Fruit fly (Drosophila melanogaster): ENCODE measurements around the gene mRpL2.
A peak's percentile ranks its signal among the peaks of the same experiment; 100 is the strongest.

The mRpL2 gene

dm6 chr3L:11118627-11119395 lies 1.8 kb upstream of the mRpL2 start (continued):
- TF ChIP-seq ro (GFP tag; IDR thresholded peaks at IDR 0.05) (no peak), CG1529 (GFP tag; optimal IDR thresholded peaks at IDR 0.05) (peak; percentile 72), CG6654 (GFP tag; optimal IDR thresholded peaks at IDR 0.05) (no peak), CG10321 (GFP tag; IDR thresholded peaks at IDR 0.05) (no peak), CG3281 (GFP tag; optimal IDR thresholded peaks at IDR 0.05) (peak; percentile 74), CG11093 (GFP tag; IDR thresholded peaks at IDR 0.05) (no peak; the same call in 2 of the 3 replicates), tin (GFP tag; optimal IDR thresholded peaks at IDR 0.05) (no peak), tna (GFP tag; IDR thresholded peaks at IDR 0.05; ENCODE audit: partially characterized antibody) (no peak), HmgZ (tag; optimal IDR thresholded peaks at IDR 0.05) (peak; percentile 94), Dref (GFP tag; IDR thresholded peaks at IDR 0.05) (no peak), CG4820 (GFP tag; optimal IDR thresholded peaks at IDR 0.05) (no peak), HLH54F (GFP tag; optimal IDR thresholded peaks at IDR 0.05) (peak; percentile 38), CG11696 (GFP tag; IDR thresholded peaks at IDR 0.05) (0 out of 2 replicates have a peak, but pooled peaks have one; percentile 26), HHEX (GFP tag; optimal IDR thresholded peaks at IDR 0.05) (peak; percentile 83), NC2α (GFP tag; optimal IDR thresholded peaks at IDR 0.05) (peak; percentile 69), Dad (GFP tag; optimal IDR thresholded peaks at IDR 0.05) (peak; percentile 60), gsb-n (tag; optimal IDR thresholded peaks at IDR 0.05) (peak; percentile 57), CG4424 (GFP tag; optimal IDR thresholded peaks at IDR 0.05) (peak; percentile 12), CG4404 (GFP tag; IDR thresholded peaks at IDR 0.05) (peak; percentile 25; the same call in 1 of the 2 replicates), Doc2 (GFP tag; IDR thresholded peaks at IDR 0.05) (no peak), sqz (GFP tag; optimal IDR thresholded peaks at IDR 0.05) (peak; percentile 82), Spps (tag; optimal IDR thresholded peaks at IDR 0.05) (peak; percentile 44), CG4282 (GFP tag; optimal IDR thresholded peaks at IDR 0.05) (peak; percentile 24), tup (GFP tag; optimal IDR thresholded peaks at IDR 0.05) (peak; percentile 31), Nf-YB (GFP tag; optimal IDR thresholded peaks at IDR 0.05) (peak; percentile 67), CG7963 (GFP tag; IDR thresholded peaks at IDR 0.05; ENCODE audit: partially characterized antibody) (no peak), amos (GFP tag; IDR thresholded peaks at IDR 0.05; ENCODE audit: partially characterized antibody) (no peak; the same call in 1 of the 2 replicates), Stat92E (GFP tag; optimal IDR thresholded peaks at IDR 0.05) (peak in 1 of 3 experiments; percentile 15), psq (GFP tag; optimal IDR thresholded peaks at IDR 0.05) (peak; percentile 67), salm (tag; optimal IDR thresholded peaks at IDR 0.05) (peak; percentile 37), CG2120 (GFP tag; optimal IDR thresholded peaks at IDR 0.05) (peak; percentile 56), CG7357 (GFP tag; IDR thresholded peaks at IDR 0.05) (no peak), vnd (GFP tag; IDR thresholded peaks at IDR 0.05; ENCODE audit: partially characterized antibody) (no peak), klu (GFP tag; IDR thresholded peaks at IDR 0.05) (no peak), CG7928 (GFP tag; optimal IDR thresholded peaks at IDR 0.05) (no peak), pzg (GFP tag; optimal IDR thresholded peaks at IDR 0.05) (peak; percentile 14), esg (GFP tag; conservative IDR thresholded peaks at IDR 0.05) (no peak), onecut (GFP tag; IDR thresholded peaks at IDR 0.05) (peak; percentile 84), sim (GFP tag; IDR thresholded peaks at IDR 0.05) (peak; percentile 77), CG1647 (GFP tag; optimal IDR thresholded peaks at IDR 0.05) (peak; percentile 47), Atf6 (GFP tag; IDR thresholded peaks at IDR 0.05) (peak; percentile 81), Dp (GFP tag; optimal IDR thresholded peaks at IDR 0.05) (no peak), Atf-2 (GFP tag; optimal IDR thresholded peaks at IDR 0.05) (peak; percentile 55), Myb (GFP tag; optimal IDR thresholded peaks at IDR 0.05) (peak; percentile 37), CG11695 (GFP tag; IDR thresholded peaks at IDR 0.05) (peak; percentile 57; the same call in 1 of the 3 replicates), CG43689 (GFP tag; IDR thresholded peaks at IDR 0.05) (no peak), HLHmδ (GFP tag; optimal IDR thresholded peaks at IDR 0.05) (peak; percentile 81), her (GFP tag; optimal IDR thresholded peaks at IDR 0.05) (peak; percentile 1), CG15601 (tag; optimal IDR thresholded peaks at IDR 0.05) (peak; percentile 91)

All from whole organism, embryonic.